Fruit fly (Drosophila melanogaster): ENCODE results near the gene CG32262.

DNA sequence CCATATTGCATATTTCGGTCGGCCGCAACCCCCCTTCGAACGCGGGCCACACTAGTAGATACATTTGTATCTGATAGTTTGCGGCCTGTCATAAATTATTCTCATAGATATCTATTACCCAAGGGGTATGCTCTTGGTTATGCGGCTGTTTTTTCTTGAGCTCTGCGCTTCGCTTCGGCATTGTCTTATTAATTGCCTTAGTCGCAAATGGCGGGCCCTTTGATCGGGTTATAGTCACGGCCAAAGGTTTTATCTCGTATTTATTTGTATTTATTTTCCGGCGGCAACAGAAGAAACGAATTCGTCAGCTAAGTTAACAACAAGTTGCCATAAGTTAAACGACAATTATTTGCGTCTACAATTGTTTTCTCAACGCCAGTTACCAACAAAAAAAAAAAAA lies 46.0 kb upstream of the CG32262 start:
- TF ChIP-seq CG5953 (GFP tag; IDR thresholded peaks at IDR 0.05) (no peak), eve (GFP tag; optimal IDR thresholded peaks at IDR 0.05) (no peak), peb (GFP tag; IDR thresholded peaks at IDR 0.05) (no peak), ken (GFP tag; IDR thresholded peaks at IDR 0.05) (no peak), Usf (GFP tag; optimal IDR thresholded peaks at IDR 0.05) (no peak), Dref (GFP tag; IDR thresholded peaks at IDR 0.05) (no peak), BEAF-32 (GFP tag; optimal IDR thresholded peaks at IDR 0.05) (no peak), Dad (GFP tag; optimal IDR thresholded peaks at IDR 0.05) (no peak), CG15269 (tag; optimal IDR thresholded peaks at IDR 0.05) (no peak), B-H2 (GFP tag; optimal IDR thresholded peaks at IDR 0.05) (no peak), CG13287 (GFP tag; IDR thresholded peaks at IDR 0.05; ENCODE audit: partially characterized antibody) (no peak)
